Worm (Caenorhabditis elegans) whole organism, early embryonic: ENCODE data around the gene pkg-2.

Source experiments
- F13C5.2 ChIP-seq: sonication (generic microtip); optimal IDR thresholded peaks from 2 replicates; lab custom pipeline; 2017; ENCODE audit warnings: mild to moderate bottlenecking, missing genetic modification characterization, inconsistent platforms, missing compliant biosample characterization
- aly-1 ChIP-seq: sonication (generic microtip); optimal IDR thresholded peaks from 2 replicates; lab custom pipeline; 2016; ENCODE audit warnings: missing genetic modification characterization, missing compliant biosample characterization
- ama-1 ChIP-seq: fragments of 150-350 bp; optimal IDR thresholded peaks from 2 replicates; lab custom pipeline; 2014
- ceh-36 ChIP-seq: sonication (generic microtip); optimal IDR thresholded peaks from 2 replicates; lab custom pipeline; 2016; ENCODE audit warnings: missing genetic modification characterization, inconsistent platforms, missing compliant biosample characterization
- ets-7 ChIP-seq: sonication (generic microtip); optimal IDR thresholded peaks from 2 replicates; lab custom pipeline; 2016; ENCODE audit warnings: missing genotype, missing genetic modification characterization, missing compliant biosample characterization
- flt-1 ChIP-seq: fragments of 200-800 bp; sonication (Bioruptor generic); IDR thresholded peaks from 2 replicates; pipeline ENCODE4 v1.3.6; 2022; ENCODE audit warnings: missing genetic modification characterization, missing compliant biosample characterization
- hmbx-1 ChIP-seq: sonication (generic microtip); optimal IDR thresholded peaks from 2 replicates; lab custom pipeline; 2016; ENCODE audit warnings: mild to moderate bottlenecking, missing genetic modification characterization, missing compliant biosample characterization
- hnd-1 ChIP-seq: sonication (generic microtip); optimal IDR thresholded peaks from 2 replicates; lab custom pipeline; 2016; ENCODE audit warnings: missing genetic modification characterization, missing compliant biosample characterization
- pes-1 ChIP-seq: fragments of 200-800 bp; sonication (Bioruptor generic); IDR thresholded peaks from 2 replicates; pipeline ENCODE4 v1.3.6; 2022; ENCODE audit warnings: missing genetic modification reagents, missing genetic modification characterization, missing compliant biosample characterization
- sea-1 ChIP-seq: fragments of 200-800 bp; sonication (Bioruptor generic); conservative IDR thresholded peaks from 2 replicates; pipeline ENCODE4 v1.3.6; 2022; ENCODE audit warnings: missing genetic modification characterization, missing compliant biosample characterization
- tbx-37 ChIP-seq: fragments of 200-800 bp; sonication (Bioruptor generic); conservative IDR thresholded peaks from 2 replicates; pipeline ENCODE4 v1.3.6; 2022; ENCODE audit warnings: missing genetic modification reagents, missing genetic modification characterization, missing compliant biosample characterization

DNA sequence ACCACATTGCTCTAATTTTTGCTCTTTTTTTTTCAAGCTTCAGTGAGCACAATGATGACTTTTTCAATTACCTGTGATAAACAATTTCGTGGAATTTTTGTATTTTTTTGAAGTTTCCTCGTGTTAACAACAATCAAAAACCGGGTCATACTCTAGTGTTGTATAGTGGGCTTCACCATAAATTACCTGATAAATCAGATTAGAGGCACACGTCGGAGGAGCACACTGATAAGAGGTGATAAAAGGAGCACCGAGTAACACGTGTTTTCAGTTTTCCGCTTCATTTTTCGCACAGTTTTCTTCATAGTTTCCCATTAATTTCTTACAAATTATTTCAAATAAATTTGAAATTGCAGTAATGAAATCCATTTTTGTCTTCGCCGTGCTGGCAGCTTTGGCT is 39.4 kb upstream of the pkg-2 start, which contains the start of gene spp-8:
- TF ChIP-seq ceh-36 (tag; lab: Kevin White, UChicago) = no peak
- TF ChIP-seq ama-1 (lab: Kevin White, UChicago) = no peak
- TF ChIP-seq tbx-37 (GFP tag; lab: Robert Waterston, UW) = no peak
- no peak for TF ChIP-seq sea-1 (GFP tag; lab: Robert Waterston, UW)
- TF ChIP-seq pes-1 = no peak
- TF ChIP-seq hmbx-1 (tag; lab: Kevin White, UChicago) = no peak
- TF ChIP-seq hnd-1 (tag; lab: Kevin White, UChicago) = no peak
- TF ChIP-seq aly-1 (tag; lab: Kevin White, UChicago) = no peak
- no peak for TF ChIP-seq F13C5.2 (tag; lab: Kevin White, UChicago)
- no peak for TF ChIP-seq ets-7
- TF ChIP-seq flt-1 = no peak
